Worm (Caenorhabditis elegans) whole organism, late embryonic: ENCODE measurements around the gene B0507.9.

Source experiments
- lin-11 ChIP-seq: fragments of 200-800 bp; sonication (Bioruptor generic); optimal IDR thresholded peaks from 2 replicates; lab custom pipeline; 2018; ENCODE audit warnings: mild to moderate bottlenecking, missing genetic modification characterization, missing compliant biosample characterization
- nfya-1 ChIP-seq: sonication (generic microtip); optimal IDR thresholded peaks from 2 replicates; lab custom pipeline; 2017; ENCODE audit warnings: missing genetic modification characterization, mild to moderate bottlenecking, missing compliant biosample characterization, antibody characterized with exemption, moderate library complexity

ce11 chrV:8736369-8736768, 29.5 kb downstream of the B0507.9 start, which contains the start of gene ZC196.3:
- TF ChIP-seq lin-11: no peak
- no peak for TF ChIP-seq nfya-1 (tag; lab: Kevin White, UChicago)
